Worm (Caenorhabditis elegans): ENCODE data around the gene srab-21.
"Not testable (repeated sequence)": the region's sequence is repeated elsewhere in the genome, so short reads cannot be mapped to it uniquely, and the experiment has no call there.

Gene srab-21

DNA sequence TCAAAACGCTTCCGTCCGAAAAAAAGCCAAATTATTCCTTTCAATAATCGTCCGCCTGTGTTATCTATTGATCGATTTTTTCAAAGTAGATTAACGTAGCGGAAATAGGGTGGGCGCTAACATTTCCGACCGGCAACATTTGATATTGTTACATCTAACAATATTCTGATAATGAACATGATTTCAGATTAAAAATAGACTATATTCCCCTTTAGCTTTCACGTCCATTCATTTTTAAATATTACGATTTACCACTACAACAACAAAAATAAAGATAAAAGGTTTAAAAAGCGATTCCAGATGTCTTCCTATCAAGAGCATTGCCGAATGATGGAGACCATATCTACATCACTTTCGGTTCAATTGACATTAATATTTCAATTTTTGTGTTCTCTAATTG, 1.8 kb upstream of the srab-21 start, which contains the start of gene srab-22:
srab-22 (plus strand) TSS at position 301 of the 400 bp plus-strand sequence.
- TF ChIP-seq unc-62 (GFP tag; optimal IDR thresholded peaks at IDR 0.05): no peak

DNA sequence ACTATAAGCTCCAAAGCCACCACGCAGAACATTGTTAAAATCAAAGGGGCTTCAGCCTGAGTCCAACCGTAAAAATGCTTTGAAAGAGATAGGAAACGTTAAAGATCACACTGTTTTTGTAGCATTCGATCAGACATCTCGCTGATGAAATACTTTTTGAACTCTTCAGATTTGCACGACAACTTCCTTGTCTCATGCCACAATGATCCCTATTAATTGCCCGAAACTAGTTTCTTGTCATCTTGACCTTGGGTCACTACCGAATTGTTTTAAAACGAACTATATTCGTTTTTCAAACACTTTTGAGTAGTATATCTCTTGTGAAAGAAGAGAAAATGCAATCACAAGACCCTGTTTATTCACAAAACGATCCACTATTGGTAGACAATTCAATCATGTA, 6.3 kb downstream of the srab-21 start, which contains the start of gene T20D4.3:
T20D4.3 (plus strand) TSS at position 301 of the 400 bp plus-strand sequence.
- no peak for TF ChIP-seq unc-62 (GFP tag; optimal IDR thresholded peaks at IDR 0.05)

DNA sequence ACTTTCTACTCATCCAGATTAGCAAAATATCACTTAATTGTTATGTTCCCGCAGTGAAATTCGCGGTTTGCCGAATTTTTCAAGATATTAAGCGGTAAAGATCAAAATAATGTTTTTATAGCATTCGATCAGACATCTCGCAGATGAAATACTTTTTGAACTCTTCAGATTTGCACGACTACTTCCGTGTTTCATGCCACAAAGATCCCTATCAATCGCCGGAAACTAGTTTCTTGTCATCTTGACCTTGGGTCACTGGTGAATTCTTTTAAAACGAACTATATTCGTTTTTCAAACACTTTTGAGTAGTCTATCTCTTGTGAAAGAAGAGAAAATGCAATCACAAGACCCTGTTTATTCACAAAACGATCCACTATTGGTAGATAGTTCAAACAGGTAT, 11.2 kb downstream of the srab-21 start, which contains the start of gene txt-11:
txt-11 (plus strand) TSS at position 301 of the 400 bp plus-strand sequence.
- no peak for TF ChIP-seq unc-62 (GFP tag; optimal IDR thresholded peaks at IDR 0.05)

DNA sequence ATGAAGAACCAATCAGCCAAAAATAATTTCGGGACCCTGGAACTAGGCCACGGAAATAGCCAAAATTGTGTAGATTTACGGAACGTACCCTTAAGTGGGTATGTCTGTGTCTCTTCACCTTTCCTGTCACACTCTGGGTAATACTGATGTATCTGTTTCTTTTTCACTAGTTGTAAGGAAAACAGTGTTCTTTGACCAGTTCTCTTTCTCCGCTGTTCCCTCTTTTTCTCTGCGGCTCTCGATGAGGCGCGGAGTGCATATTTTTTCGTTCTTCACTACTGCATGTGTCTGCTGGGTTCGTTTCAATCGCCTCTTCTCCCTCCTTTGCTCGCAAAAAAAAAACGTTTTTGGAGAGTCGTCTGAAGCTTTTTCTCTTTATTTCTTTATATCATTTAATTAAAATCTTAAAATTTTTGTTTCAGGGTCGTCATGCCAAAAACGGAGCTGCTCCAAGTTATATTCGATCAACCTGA, 14.1 kb downstream of the srab-21 start, which contains the start of gene arrd-22:
arrd-22 (plus strand) TSS at position 423 of the 473 bp plus-strand sequence.
- no peak for TF ChIP-seq unc-62 (GFP tag; optimal IDR thresholded peaks at IDR 0.05)

DNA sequence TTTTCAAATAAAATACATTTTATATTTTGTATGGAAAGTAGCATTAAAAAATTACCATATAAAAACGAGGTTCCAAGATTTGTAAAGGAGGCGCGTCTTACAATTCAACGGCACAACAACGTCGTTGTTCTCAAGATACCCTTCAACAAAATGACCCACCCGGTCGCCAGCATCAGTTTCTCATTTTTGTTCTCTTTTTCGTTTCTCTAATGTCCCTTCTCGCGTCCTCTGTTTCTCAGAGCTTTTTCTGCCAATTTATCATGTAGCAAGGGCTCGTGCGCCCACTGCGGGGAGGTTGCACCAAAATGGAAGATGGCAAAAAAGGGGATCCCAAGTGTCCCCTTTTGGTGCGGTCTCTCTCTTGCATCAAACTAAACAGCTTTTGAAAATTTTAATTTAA, 14.7 kb downstream of the srab-21 start:
- TF ChIP-seq unc-62 (GFP tag; optimal IDR thresholded peaks at IDR 0.05): no peak

DNA sequence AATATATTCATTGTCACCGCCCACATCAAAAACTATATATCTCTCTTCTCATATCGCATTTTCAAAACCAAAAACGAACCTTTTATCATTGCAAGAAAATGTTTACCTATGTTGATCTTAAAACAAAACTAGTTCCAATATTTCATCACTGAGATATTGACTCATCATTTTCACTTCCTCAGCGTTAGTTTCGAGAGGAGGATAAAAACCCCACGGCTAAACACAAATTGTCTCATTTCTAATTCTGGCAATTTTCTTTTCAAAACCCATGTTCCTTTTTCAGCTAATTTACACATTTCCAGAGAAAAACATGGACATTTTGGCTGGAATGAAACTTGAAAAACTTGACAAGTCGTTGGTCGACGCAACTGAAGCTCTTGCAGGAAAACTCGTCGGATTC, 15.6 kb downstream of the srab-21 start, which contains the start of gene T20D4.7:
T20D4.7 (plus strand) TSS at position 301 of the 400 bp plus-strand sequence.
- no peak for TF ChIP-seq unc-62 (GFP tag; optimal IDR thresholded peaks at IDR 0.05)

DNA sequence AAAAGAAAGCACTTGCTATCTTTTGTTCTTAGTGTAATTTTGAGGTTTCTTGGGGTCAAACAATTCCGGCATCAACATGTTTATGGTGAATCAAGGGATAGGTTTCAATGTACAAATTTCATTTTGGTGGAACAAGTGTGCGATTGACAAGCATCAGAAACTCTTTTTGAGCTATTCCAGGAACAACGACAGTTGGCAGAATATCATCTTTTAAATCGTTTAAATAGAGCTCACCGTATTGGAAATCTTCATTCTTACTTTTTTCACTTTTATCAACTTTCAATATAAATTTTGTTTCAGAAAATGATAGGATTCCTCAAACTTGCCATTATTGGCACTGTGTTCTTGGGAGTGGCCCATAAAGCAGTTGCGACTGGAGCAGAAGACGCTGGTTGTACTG, 24.3 kb downstream of the srab-21 start, which contains the start of gene T20D4.10:
T20D4.10 (plus strand) TSS at position 301 of the 400 bp plus-strand sequence.
- TF ChIP-seq unc-62 (GFP tag; optimal IDR thresholded peaks at IDR 0.05): not testable (repeated sequence)

DNA sequence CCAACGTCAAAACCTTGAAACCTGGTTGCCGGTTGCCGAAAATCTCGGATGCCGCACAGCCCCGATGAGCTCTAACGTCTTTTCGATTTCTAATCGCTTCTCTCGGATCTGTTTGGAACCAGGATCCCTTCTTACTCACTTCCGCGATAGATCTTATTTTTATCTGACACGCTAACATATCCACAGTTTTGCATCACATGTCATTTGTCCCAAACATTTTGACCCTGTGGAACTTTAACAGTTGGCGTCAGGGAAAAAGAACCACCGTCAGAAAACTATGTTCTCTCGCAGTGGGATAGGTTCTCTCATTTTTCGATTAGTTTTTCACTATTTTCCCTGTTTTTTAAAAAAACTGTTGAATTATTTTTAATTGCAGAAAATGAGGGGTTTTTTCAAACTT, 25.9 kb downstream of the srab-21 start, which contains the start of gene T20D4.11:
T20D4.11 (plus strand) TSS at position 377 of the 400 bp plus-strand sequence.
- TF ChIP-seq unc-62 (GFP tag; optimal IDR thresholded peaks at IDR 0.05): no peak

DNA sequence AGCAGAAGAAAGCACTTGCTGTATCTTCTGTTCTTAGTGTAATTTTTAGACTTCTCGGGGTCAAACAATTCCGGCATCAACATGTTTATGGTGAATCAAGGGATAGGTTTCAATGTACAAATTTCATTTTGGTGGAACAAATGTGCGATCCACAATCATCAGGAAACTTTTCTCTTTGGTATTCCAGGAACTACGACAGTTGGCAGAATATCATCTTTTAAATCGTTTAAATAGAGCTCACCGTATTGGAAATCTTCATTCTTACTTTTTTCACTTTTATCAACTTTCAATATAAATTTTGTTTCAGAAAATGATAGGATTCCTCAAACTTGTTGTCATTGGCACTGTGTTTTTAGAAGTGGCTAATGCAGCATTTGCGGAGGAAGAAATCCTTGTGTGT, 27.5 kb downstream of the srab-21 start, which contains the start of gene T20D4.12:
T20D4.12 (plus strand) TSS at position 301 of the 400 bp plus-strand sequence.
- TF ChIP-seq unc-62 (GFP tag; optimal IDR thresholded peaks at IDR 0.05): not testable (repeated sequence)

DNA sequence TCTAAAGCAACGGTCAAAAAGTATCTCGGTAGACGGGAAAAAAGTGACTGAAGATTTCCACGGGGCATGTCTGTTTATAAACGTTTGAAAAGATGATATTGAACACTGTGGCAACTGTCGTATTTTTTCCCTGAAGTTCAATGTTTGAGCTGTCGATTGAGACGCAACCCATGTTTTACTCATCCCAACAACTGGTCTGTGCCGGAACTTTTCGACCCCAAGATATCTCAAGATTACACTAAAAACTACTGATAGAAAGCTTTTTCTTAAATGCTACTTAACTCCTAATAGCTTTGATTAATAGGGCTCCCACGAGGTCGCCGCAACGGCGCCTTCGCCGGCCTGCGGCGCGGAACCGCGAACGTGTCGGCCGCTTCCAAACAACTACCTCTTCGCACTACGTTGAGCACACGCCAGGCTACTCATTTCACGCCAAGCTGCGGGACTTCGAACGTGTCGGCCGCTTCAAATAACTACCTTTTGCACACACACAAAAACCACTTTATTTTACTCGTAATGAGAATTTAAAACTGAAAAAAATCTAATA, 29.5 kb downstream of the srab-21 start, which contains the start of gene T20D4.15:
T20D4.15 (minus strand) TSS at position 51 of the 547 bp plus-strand sequence.
- TF ChIP-seq unc-62 (GFP tag; optimal IDR thresholded peaks at IDR 0.05): no peak

DNA sequence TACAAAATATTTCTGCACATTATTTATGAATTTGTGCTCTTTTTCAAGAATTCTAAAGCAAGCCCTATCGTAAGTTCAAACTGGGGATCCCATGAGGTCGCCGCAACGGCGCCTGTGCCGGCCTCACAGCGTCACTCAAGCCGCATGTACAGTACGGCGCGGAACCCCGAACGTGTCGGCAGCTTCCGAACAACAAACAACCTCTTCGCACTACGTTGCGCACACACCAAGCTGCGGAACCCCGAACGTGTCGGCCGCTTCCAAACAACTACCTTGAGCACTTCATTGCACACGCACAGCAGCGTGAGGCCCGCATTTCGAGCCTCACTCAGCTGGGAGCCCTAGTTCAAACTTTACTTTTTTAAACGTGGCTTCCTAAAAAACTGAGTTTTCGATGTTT, 30.2 kb downstream of the srab-21 start:
- TF ChIP-seq unc-62 (GFP tag; optimal IDR thresholded peaks at IDR 0.05): no peak

DNA sequence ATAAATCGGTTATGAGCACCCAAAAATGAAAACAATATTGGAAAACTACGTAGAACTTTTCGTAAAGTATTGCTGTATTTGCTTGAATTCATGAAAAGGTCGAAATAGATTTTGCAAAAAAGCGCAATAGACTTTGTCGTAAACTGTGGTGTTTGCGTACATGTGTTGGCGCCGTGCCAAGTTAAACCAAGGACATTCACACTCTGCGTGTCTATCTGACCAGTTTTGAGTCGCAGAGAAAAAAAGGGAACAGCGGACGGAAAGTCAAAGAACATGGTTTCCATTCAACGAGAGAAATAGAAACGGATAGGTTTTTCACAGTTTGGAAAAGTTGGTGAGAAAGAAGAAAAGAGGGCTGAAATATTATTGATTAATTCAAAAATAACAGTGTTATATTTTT, 33.2 kb downstream of the srab-21 start:
- no peak for TF ChIP-seq unc-62 (GFP tag; optimal IDR thresholded peaks at IDR 0.05)

DNA sequence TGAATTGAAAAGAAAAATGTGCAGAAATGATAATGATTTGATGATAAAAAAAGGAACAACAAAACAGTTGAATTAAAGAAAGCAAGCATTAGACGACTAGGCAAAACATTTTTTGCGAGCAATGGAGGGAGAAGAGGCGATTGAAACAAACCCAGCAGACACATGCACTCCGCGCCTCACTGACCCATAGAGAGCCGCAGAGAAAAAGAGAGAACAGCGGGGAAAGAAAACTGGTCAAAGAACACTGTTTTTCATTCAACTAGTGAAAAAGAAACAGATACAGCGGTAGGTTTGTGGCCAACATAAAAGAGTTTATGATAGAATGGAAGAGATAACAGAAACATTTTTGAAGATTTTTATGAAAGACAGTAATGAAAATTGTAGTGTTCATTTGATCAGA, 35.9 kb downstream of the srab-21 start:
- TF ChIP-seq unc-62 (GFP tag; optimal IDR thresholded peaks at IDR 0.05): no peak

DNA sequence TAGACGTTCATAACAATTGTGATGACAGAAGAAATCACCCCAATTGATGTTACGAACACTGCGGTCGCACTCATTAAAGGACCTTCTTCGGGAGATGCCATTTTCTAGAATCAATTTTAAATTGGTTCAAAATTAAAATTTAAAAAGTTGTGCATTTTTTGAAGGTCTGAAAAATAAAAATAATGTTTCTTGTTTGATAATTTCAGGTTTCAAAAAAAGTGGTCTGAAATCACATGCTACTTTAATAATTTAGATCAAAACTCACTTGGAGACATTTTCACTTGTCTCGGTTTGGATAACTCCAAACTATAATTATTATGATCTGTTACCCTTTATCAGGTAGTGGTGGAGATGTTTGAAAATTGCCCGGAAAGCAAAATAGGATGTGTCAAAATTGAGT, 47.3 kb downstream of the srab-21 start, which contains the start of gene srbc-2:
srbc-2 (minus strand) TSS at position 101 of the 400 bp plus-strand sequence.
- TF ChIP-seq unc-62 (GFP tag; optimal IDR thresholded peaks at IDR 0.05): no peak

All from whole organism, dauer.